Worm (Caenorhabditis elegans): ENCODE measurements around the gene col-173.

DNA sequence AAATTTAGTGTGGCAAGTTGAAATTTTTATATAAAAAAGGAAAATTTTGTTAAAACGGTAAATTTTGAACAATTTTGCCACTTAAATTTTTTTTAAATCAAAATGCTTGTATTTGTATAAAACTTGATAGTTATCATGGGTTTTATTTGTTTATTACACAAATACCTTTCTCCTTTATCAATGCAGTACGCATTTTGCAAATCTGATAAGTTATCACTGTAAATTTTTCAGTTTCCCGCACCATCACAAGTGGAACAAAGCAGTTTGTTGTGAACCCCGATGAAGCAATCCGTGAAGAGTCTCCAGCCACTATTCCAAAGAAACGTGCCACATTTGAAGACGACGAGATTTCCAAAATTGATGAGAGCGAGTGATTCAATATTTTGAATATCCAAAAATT lies 42.8 kb upstream of the col-173 start:
- TF ChIP-seq arid-1 (GFP tag; conservative IDR thresholded peaks at IDR 0.05) = no peak
- TF ChIP-seq jun-1 (tag; optimal IDR thresholded peaks at IDR 0.05) = no peak
- TF ChIP-seq ceh-82 (tag; optimal IDR thresholded peaks at IDR 0.05) = no peak
- no peak for TF ChIP-seq spr-1 (tag; optimal IDR thresholded peaks at IDR 0.05)
- TF ChIP-seq nhr-6 (tag; optimal IDR thresholded peaks at IDR 0.05) = no peak

Data from whole organism, L4 larva.